Worm (Caenorhabditis elegans): ENCODE results near the gene F09E5.3.
A peak's percentile ranks its signal among the peaks of the same experiment; 100 is the strongest.

Gene F09E5.3

ce11 chrII:5379614-5380077 lies 5.8 kb downstream of the F09E5.3 start, which contains the start of gene pkc-3 (continued):
- peak; percentile 42 for TF ChIP-seq spr-3 (GFP tag; optimal IDR thresholded peaks at IDR 0.05)
- TF ChIP-seq mxl-3 (GFP tag; optimal IDR thresholded peaks at IDR 0.05) = peak; percentile 86
- TF ChIP-seq egl-27 (tag; optimal IDR thresholded peaks at IDR 0.05) = no peak
- TF ChIP-seq F10B5.3 (tag; optimal IDR thresholded peaks at IDR 0.05) = no peak
- TF ChIP-seq T26A8.4 (GFP tag; IDR thresholded peaks at IDR 0.05) = peak; percentile 78
- TF ChIP-seq mxl-2 (GFP tag; conservative IDR thresholded peaks at IDR 0.05) = no peak
- TF ChIP-seq mdt-29 (GFP tag; IDR thresholded peaks at IDR 0.05) = 0 out of 2 replicates have a peak, but pooled peaks have one; percentile 20
- no peak for TF ChIP-seq ZK337.2 (GFP tag; IDR thresholded peaks at IDR 0.05)
- TF ChIP-seq daf-19 (GFP tag; conservative IDR thresholded peaks at IDR 0.05) = no peak
- TF ChIP-seq lin-1 (GFP tag; IDR thresholded peaks at IDR 0.05) = 0 out of 2 replicates have a peak, but pooled peaks have one; percentile 53
- TF ChIP-seq lsy-2 (tag; optimal IDR thresholded peaks at IDR 0.05) = peak; percentile 40 to 74
- TF ChIP-seq daf-8 (GFP tag; IDR thresholded peaks at IDR 0.05) = no peak
- no peak for TF ChIP-seq Y5F2A.4 (GFP tag; optimal IDR thresholded peaks at IDR 0.05)
- no peak for TF ChIP-seq lir-3 (tag; optimal IDR thresholded peaks at IDR 0.05)
- no peak for TF ChIP-seq fos-1 (tag; optimal IDR thresholded peaks at IDR 0.05)
- TF ChIP-seq nhr-77 (tag; optimal IDR thresholded peaks at IDR 0.05) = peak; percentile 89
- peak; percentile 87 for TF ChIP-seq nhr-41 (GFP tag; IDR thresholded peaks at IDR 0.05)
- TF ChIP-seq nhr-111 (GFP tag; optimal IDR thresholded peaks at IDR 0.05) = no peak
- TF ChIP-seq sdz-12 (GFP tag; optimal IDR thresholded peaks at IDR 0.05) = no peak
- no peak for TF ChIP-seq ztf-7 (tag; optimal IDR thresholded peaks at IDR 0.05)
- TF ChIP-seq arid-1 (GFP tag; conservative IDR thresholded peaks at IDR 0.05) = 0 out of 2 replicates have a peak, but pooled peaks have one; percentile 25
- peak; percentile 15 for TF ChIP-seq unc-130 (GFP tag; optimal IDR thresholded peaks at IDR 0.05)
- TF ChIP-seq fkh-10 (GFP tag; optimal IDR thresholded peaks at IDR 0.05) = no peak
- peak; percentile 83 for TF ChIP-seq hlh-30 (tag; optimal IDR thresholded peaks at IDR 0.05; ENCODE audit: insufficient read depth)
- no peak for TF ChIP-seq ctbp-1 (GFP tag; IDR thresholded peaks at IDR 0.05)
- peak; percentile 52 for TF ChIP-seq dmd-6 (GFP tag; IDR thresholded peaks at IDR 0.05)
- TF ChIP-seq hmg-1.1 (GFP tag; IDR thresholded peaks at IDR 0.05) = peak; percentile 52; the same call in 1 of the 2 replicates
- TF ChIP-seq Y105C5A.15 (GFP tag; IDR thresholded peaks at IDR 0.05) = no peak
- no peak for TF ChIP-seq madf-5 (GFP tag; IDR thresholded peaks at IDR 0.05)
- TF ChIP-seq lin-29 (GFP tag; IDR thresholded peaks at IDR 0.05) = no peak
- no peak for TF ChIP-seq lin-15B (tag; optimal IDR thresholded peaks at IDR 0.05)
- peak; percentile 99 for TF ChIP-seq aha-1 (tag)
- TF ChIP-seq zfp-3 (GFP tag; conservative IDR thresholded peaks at IDR 0.05) = peak; percentile 61; the same call in 1 of the 2 replicates
- no peak for TF ChIP-seq skn-1 (tag; optimal IDR thresholded peaks at IDR 0.05)
- TF ChIP-seq unc-39 (tag; optimal IDR thresholded peaks at IDR 0.05) = no peak
- TF ChIP-seq tag-97 (GFP tag; IDR thresholded peaks at IDR 0.05) = no peak
- TF ChIP-seq ceh-28 (tag; optimal IDR thresholded peaks at IDR 0.05) = no peak
- TF ChIP-seq T20F7.1 (GFP tag; optimal IDR thresholded peaks at IDR 0.05) = peak; percentile 76
- TF ChIP-seq rbr-2 (tag; optimal IDR thresholded peaks at IDR 0.05) = peak; percentile 46
- no peak for TF ChIP-seq zip-11 (GFP tag; IDR thresholded peaks at IDR 0.05)
- no peak for TF ChIP-seq nhr-76 (tag; optimal IDR thresholded peaks at IDR 0.05)
- TF ChIP-seq ceh-20 (GFP tag; IDR thresholded peaks at IDR 0.05) = no peak
- TF ChIP-seq lim-7 (GFP tag; IDR thresholded peaks at IDR 0.05) = no peak
- no peak for TF ChIP-seq ztf-11 (tag; optimal IDR thresholded peaks at IDR 0.05)
- no peak for TF ChIP-seq tra-1 (GFP tag; IDR thresholded peaks at IDR 0.05)
- TF ChIP-seq ceh-82 (tag; optimal IDR thresholded peaks at IDR 0.05) = no peak
- no peak for TF ChIP-seq zfp-2 (tag; optimal IDR thresholded peaks at IDR 0.05)
- no peak for TF ChIP-seq set-16 (GFP tag; IDR thresholded peaks at IDR 0.05)
- no peak for TF ChIP-seq lin-39 (tag; optimal IDR thresholded peaks at IDR 0.05)
- no peak for TF ChIP-seq R02D3.7 (tag; optimal IDR thresholded peaks at IDR 0.05)
- no peak for TF ChIP-seq daf-12 (tag; optimal IDR thresholded peaks at IDR 0.05)
- TF ChIP-seq ceh-44 (GFP tag; IDR thresholded peaks at IDR 0.05) = no peak
